Worm (Caenorhabditis elegans) whole organism, midembryonic: ENCODE measurements around the gene Y62H9A.8.

Source experiments
- T22C8.4 ChIP-seq: fragments of 200-800 bp; sonication (Bioruptor generic); IDR thresholded peaks from 2 replicates; pipeline ENCODE4 v1.3.6; 2022; ENCODE audit warnings: missing genetic modification characterization, missing compliant biosample characterization
- cog-1 ChIP-seq: sonication (generic microtip); optimal IDR thresholded peaks from 2 replicates; lab custom pipeline; 2016; ENCODE audit warnings: missing genetic modification characterization, missing compliant biosample characterization
- flt-1 ChIP-seq: fragments of 200-800 bp; sonication (Bioruptor generic); IDR thresholded peaks from 2 replicates; pipeline ENCODE4 v1.3.6; 2022; ENCODE audit warnings: missing genetic modification characterization, missing compliant biosample characterization
- klf-2 ChIP-seq: fragments of 200-800 bp; sonication (Bioruptor generic); conservative IDR thresholded peaks from 2 replicates; pipeline ENCODE4 v1.3.6; 2022; ENCODE audit warnings: missing genetic modification reagents, missing genetic modification characterization, missing compliant biosample characterization
- ref-1 ChIP-seq: fragments of 200-800 bp; sonication (Bioruptor generic); conservative IDR thresholded peaks from 2 replicates; pipeline ENCODE4 v1.3.6; 2022; ENCODE audit warnings: missing genetic modification reagents, missing genetic modification characterization, missing compliant biosample characterization
- tab-1 ChIP-seq: fragments of 200-800 bp; sonication (Bioruptor generic); IDR thresholded peaks from 2 replicates; pipeline ENCODE4 v1.3.6; 2022; ENCODE audit warnings: missing genetic modification characterization, missing compliant biosample characterization
- ztf-23 ChIP-seq: fragments of 200-800 bp; sonication (Bioruptor generic); IDR thresholded peaks from 2 replicates; pipeline ENCODE4 v1.3.6; 2022; ENCODE audit warnings: missing genetic modification reagents, missing genetic modification characterization, missing compliant biosample characterization

DNA sequence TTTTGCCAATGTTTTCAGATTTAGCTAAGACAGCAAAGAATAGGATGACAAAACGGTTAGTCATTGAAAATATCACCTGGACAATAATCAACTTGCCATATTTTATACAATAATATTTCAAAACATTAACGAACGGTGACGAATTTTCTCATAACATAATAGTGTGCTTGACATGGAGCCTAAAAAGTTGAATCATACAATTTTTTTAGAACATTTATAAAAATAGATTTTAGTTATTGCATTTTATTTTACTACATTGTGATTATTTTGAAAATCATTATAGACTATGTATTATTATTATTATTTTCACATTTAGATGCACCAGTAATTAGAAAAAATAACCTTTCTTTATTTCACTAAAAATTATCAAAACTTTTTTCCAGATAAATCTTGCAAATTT, 43.6 kb downstream of the Y62H9A.8 start, which contains the start of gene F54F7.9:
- TF ChIP-seq ztf-23 (GFP tag; lab: Robert Waterston, UW) (no peak), ref-1 (GFP tag; lab: Robert Waterston, UW) (no peak), klf-2 (GFP tag; lab: Robert Waterston, UW) (no peak), flt-1 (GFP tag; lab: Robert Waterston, UW) (no peak), tab-1 (GFP tag; lab: Robert Waterston, UW) (no peak), cog-1 (tag; lab: Kevin White, UChicago) (no peak), T22C8.4 (no peak)
